Worm (Caenorhabditis elegans) whole organism, early embryonic: ENCODE data around the gene F59C12.4.

Experiments used
- B0310.2 ChIP-seq: sonication (generic microtip); optimal IDR thresholded peaks from 2 replicates; lab custom pipeline; 2016; ENCODE audit warnings: mild to moderate bottlenecking, missing genetic modification characterization, missing compliant biosample characterization
- ama-1 ChIP-seq: fragments of 150-350 bp; optimal IDR thresholded peaks from 2 replicates; lab custom pipeline; 2014
- ceh-36 ChIP-seq: sonication (generic microtip); optimal IDR thresholded peaks from 2 replicates; lab custom pipeline; 2016; ENCODE audit warnings: missing genetic modification characterization, inconsistent platforms, missing compliant biosample characterization
- ets-7 ChIP-seq: sonication (generic microtip); optimal IDR thresholded peaks from 2 replicates; lab custom pipeline; 2016; ENCODE audit warnings: missing genotype, missing genetic modification characterization, missing compliant biosample characterization
- hmg-4 ChIP-seq: fragments of 200-800 bp; sonication (Bioruptor generic); optimal IDR thresholded peaks from 2 replicates; lab custom pipeline; 2018; ENCODE audit warnings: mild to moderate bottlenecking, missing genetic modification characterization, missing compliant biosample characterization
- hnd-1 ChIP-seq: sonication (generic microtip); optimal IDR thresholded peaks from 2 replicates; lab custom pipeline; 2016; ENCODE audit warnings: missing genetic modification characterization, missing compliant biosample characterization
- tbx-11 ChIP-seq: fragments of 200-800 bp; sonication (Bioruptor generic); IDR thresholded peaks from 2 replicates; pipeline ENCODE4 v1.3.6; 2022; ENCODE audit warnings: missing genetic modification characterization, missing compliant biosample characterization
- tbx-37 ChIP-seq: fragments of 200-800 bp; sonication (Bioruptor generic); conservative IDR thresholded peaks from 2 replicates; pipeline ENCODE4 v1.3.6; 2022; ENCODE audit warnings: missing genetic modification reagents, missing genetic modification characterization, missing compliant biosample characterization
- tra-4 ChIP-seq: sonication (generic microtip); optimal IDR thresholded peaks from 2 replicates; lab custom pipeline; 2017; ENCODE audit warnings: missing genetic modification characterization, missing compliant biosample characterization

DNA sequence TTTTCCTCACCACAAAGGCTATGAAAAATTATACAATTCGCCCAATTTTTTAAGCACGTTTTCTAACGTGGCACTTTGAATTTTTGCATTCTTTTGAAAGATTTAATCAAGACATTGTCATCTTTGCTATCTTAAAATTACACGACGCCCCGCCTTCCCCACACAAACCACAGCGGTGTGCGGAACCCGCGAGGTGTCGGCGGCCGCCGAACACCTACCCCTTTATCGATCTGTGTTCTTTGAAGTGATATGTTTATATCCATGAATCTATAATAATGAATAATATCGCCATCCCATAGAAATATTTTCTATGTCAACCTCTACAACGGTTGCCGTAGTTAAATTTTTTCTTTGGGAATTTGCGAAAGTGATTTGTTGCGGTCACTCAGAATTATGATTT is 36.1 kb downstream of the F59C12.4 start:
- TF ChIP-seq ets-7 (tag; lab: Kevin White, UChicago) = no peak
- no peak for TF ChIP-seq ama-1 (lab: Kevin White, UChicago)
- TF ChIP-seq tra-4 (tag; lab: Kevin White, UChicago) = no peak
- no peak for TF ChIP-seq B0310.2 (tag; lab: Kevin White, UChicago)
- no peak for TF ChIP-seq ceh-36
- no peak for TF ChIP-seq hnd-1 (tag; lab: Kevin White, UChicago)
- TF ChIP-seq tbx-11 (GFP tag; lab: Robert Waterston, UW) = no peak
- TF ChIP-seq hmg-4 = no peak
- no peak for TF ChIP-seq tbx-37 (GFP tag; lab: Robert Waterston, UW)
